Fruit fly (Drosophila melanogaster) whole organism, embryonic: ENCODE measurements around the gene Hayan.

ENCODE experiments used
- Bteb2 ChIP-seq: fragments of 200-800 bp; sonication (Bioruptor generic); optimal IDR thresholded peaks from 2 replicates; lab custom pipeline; 2016; ENCODE audit warnings: missing biosample characterization, missing genetic modification characterization
- CG10321 ChIP-seq: fragments of 200-800 bp; sonication (Bioruptor generic); IDR thresholded peaks from 2 replicates; pipeline ENCODE4 v1.3.6; 2022; ENCODE audit warnings: missing biosample characterization, missing genetic modification characterization
- CG10543 ChIP-seq: fragments of 200-800 bp; sonication (Bioruptor generic); optimal IDR thresholded peaks from 3 replicates; lab custom pipeline; 2017; ENCODE audit warnings: missing biosample characterization, mild to moderate bottlenecking, missing genetic modification characterization, moderate library complexity
- CG11456 ChIP-seq: fragments of 200-800 bp; sonication (Bioruptor generic); IDR thresholded peaks from 3 replicates; pipeline ENCODE4 v1.3.6; 2022; ENCODE audit warnings: missing biosample characterization, missing genetic modification characterization
- CG14860 ChIP-seq: fragments of 200-800 bp; sonication (Bioruptor generic); IDR thresholded peaks from 3 replicates; pipeline ENCODE4 v1.3.6; 2022; ENCODE audit warnings: missing biosample characterization, missing genetic modification characterization; ENCODE audit not compliant: partially characterized antibody
- CG14965 ChIP-seq: fragments of 200-800 bp; sonication (Bioruptor generic); optimal IDR thresholded peaks from 2 replicates; lab custom pipeline; 2016; ENCODE audit warnings: missing biosample characterization, missing genetic modification characterization, borderline replicate concordance
- CG15011 ChIP-seq: fragments of 200-800 bp; sonication (Bioruptor generic); optimal IDR thresholded peaks from 3 replicates; lab custom pipeline; 2018; ENCODE audit warnings: missing biosample characterization, mild to moderate bottlenecking, missing genetic modification characterization
- CG17829 ChIP-seq: fragments of 200-800 bp; optimal IDR thresholded peaks from 2 replicates; lab custom pipeline; 2019; ENCODE audit warnings: missing biosample characterization, mild to moderate bottlenecking, missing genetic modification characterization, moderate library complexity
- CG17912 ChIP-seq: fragments of 200-800 bp; sonication (Bioruptor generic); optimal IDR thresholded peaks from 2 replicates; lab custom pipeline; 2018; ENCODE audit warnings: missing biosample characterization, mild to moderate bottlenecking, missing genetic modification characterization
- CG18011 ChIP-seq: fragments of 200-800 bp; sonication (Bioruptor generic); optimal IDR thresholded peaks from 2 replicates; lab custom pipeline; 2017; ENCODE audit warnings: missing biosample characterization, missing genetic modification characterization, mild to moderate bottlenecking, moderate library complexity, missing genotype
- CG30020 ChIP-seq: fragments of 200-800 bp; optimal IDR thresholded peaks from 2 replicates; lab custom pipeline; 2019; ENCODE audit warnings: missing biosample characterization, mild to moderate bottlenecking, missing genetic modification characterization, moderate library complexity
- CG31441 ChIP-seq: fragments of 200-800 bp; sonication (Bioruptor generic); IDR thresholded peaks from 2 replicates; pipeline ENCODE4 v1.3.6; 2022; ENCODE audit warnings: missing biosample characterization, missing genetic modification characterization
- CG32767 ChIP-seq: fragments of 200-800 bp; sonication (Bioruptor generic); IDR thresholded peaks from 2 replicates; pipeline ENCODE4 v1.3.6; 2022; ENCODE audit warnings: missing biosample characterization, missing genetic modification characterization
- CG34422 ChIP-seq: fragments of 200-800 bp; sonication (Bioruptor generic); IDR thresholded peaks from 3 replicates; pipeline ENCODE4 v1.3.6; 2022; ENCODE audit warnings: missing biosample characterization, missing genetic modification characterization
- CG3726 ChIP-seq: fragments of 200-800 bp; sonication (Bioruptor generic); IDR thresholded peaks from 3 replicates; pipeline ENCODE4, ENCODE4 v1.3.6; 2022; ENCODE audit warnings: missing biosample characterization, missing genetic modification characterization
- CG42726 ChIP-seq: fragments of 200-800 bp; sonication (Bioruptor generic); IDR thresholded peaks from 2 replicates; pipeline ENCODE4 v1.3.6; 2022; ENCODE audit warnings: missing biosample characterization, missing genetic modification characterization; ENCODE audit not compliant: partially characterized antibody
- CG6654 ChIP-seq: fragments of 200-800 bp; sonication (Bioruptor generic); optimal IDR thresholded peaks from 2 replicates; lab custom pipeline; 2017; ENCODE audit warnings: missing biosample characterization, mild to moderate bottlenecking, missing genetic modification characterization
- CG6813 ChIP-seq: fragments of 200-800 bp; sonication (Bioruptor generic); optimal IDR thresholded peaks from 2 replicates; lab custom pipeline; 2017; ENCODE audit warnings: missing biosample characterization, missing genetic modification characterization, mild to moderate bottlenecking, moderate library complexity, missing genetic modification reagents
- CG8281 ChIP-seq: fragments of 200-800 bp; sonication (Bioruptor generic); optimal IDR thresholded peaks from 2 replicates; lab custom pipeline; 2018; ENCODE audit warnings: missing biosample characterization, mild to moderate bottlenecking, missing genetic modification characterization, moderate library complexity
- CG8290 ChIP-seq, 3 experiments: fragments of 200-800 bp; sonication (Bioruptor generic); optimal IDR thresholded peaks; 2 replicates each; lab custom pipeline; 2016 to 2019; ENCODE audit warnings: missing biosample characterization in 3 of 3, missing genetic modification characterization in 3 of 3, mild to moderate bottlenecking in 2 of 3, moderate library complexity in 1 of 3
- CG9609 ChIP-seq: fragments of 200-800 bp; sonication (Bioruptor generic); optimal IDR thresholded peaks from 3 replicates; lab custom pipeline; 2016; ENCODE audit warnings: missing biosample characterization, missing genetic modification characterization
- Dek ChIP-seq: fragments of 200-800 bp; sonication (Bioruptor generic); optimal IDR thresholded peaks from 3 replicates; lab custom pipeline; 2019; ENCODE audit warnings: missing biosample characterization, mild to moderate bottlenecking, missing genetic modification characterization, moderate library complexity
- E2f2 ChIP-seq: fragments of 200-800 bp; sonication (Bioruptor generic); IDR thresholded peaks from 2 replicates; pipeline ENCODE4 v1.3.6; 2022; ENCODE audit warnings: missing biosample characterization, missing genetic modification characterization
- Hr39 ChIP-seq: fragments of >200 bp; optimal IDR thresholded peaks from 2 replicates; lab custom pipeline; 2017
- Opbp ChIP-seq: fragments of 200-800 bp; sonication (Bioruptor generic); IDR thresholded peaks from 3 replicates; pipeline ENCODE4 v1.3.6; 2022; ENCODE audit warnings: missing biosample characterization, missing genetic modification characterization; ENCODE audit not compliant: partially characterized antibody
- Pdp1 ChIP-seq, 2 experiments: fragments of 200-800 bp; sonication (Bioruptor generic); optimal IDR thresholded peaks; 3 replicates each; lab custom pipeline; 2016; ENCODE audit warnings: missing biosample characterization in 2 of 2, missing genetic modification characterization in 2 of 2, mild to moderate bottlenecking in 1 of 2, moderate library complexity in 1 of 2
- Rfx ChIP-seq: fragments of 200-800 bp; sonication (Bioruptor generic); IDR thresholded peaks from 2 replicates; pipeline ENCODE4 v1.3.6; 2022; ENCODE audit warnings: missing biosample characterization, missing genetic modification characterization
- Sry-β ChIP-seq: fragments of 200-800 bp; sonication (Bioruptor generic); optimal IDR thresholded peaks from 2 replicates; lab custom pipeline; 2018; ENCODE audit warnings: missing biosample characterization, mild to moderate bottlenecking, missing genetic modification characterization, moderate library complexity
- Sry-δ ChIP-seq: fragments of 200-800 bp; sonication (Bioruptor generic); optimal IDR thresholded peaks from 2 replicates; lab custom pipeline; 2016; ENCODE audit warnings: missing biosample characterization, missing genetic modification characterization
- Tbp ChIP-seq: fragments of >200 bp; optimal IDR thresholded peaks from 2 replicates; lab custom pipeline; 2018; ENCODE audit warnings: missing biosample characterization, missing genetic modification characterization
- Xbp1 ChIP-seq: fragments of 200-800 bp; sonication (Bioruptor generic); optimal IDR thresholded peaks from 3 replicates; lab custom pipeline; 2016; ENCODE audit warnings: missing biosample characterization, mild to moderate bottlenecking, missing genetic modification characterization
- ap ChIP-seq: fragments of 200-800 bp; sonication (Bioruptor generic); IDR thresholded peaks from 2 replicates; pipeline ENCODE4 v1.3.6; 2022; ENCODE audit warnings: missing biosample characterization, missing genetic modification characterization
- cad ChIP-seq: fragments of >200 bp; optimal IDR thresholded peaks from 2 replicates; lab custom pipeline; 2017; ENCODE audit warnings: missing biosample characterization, missing genetic modification characterization
- crol ChIP-seq: fragments of 200-800 bp; sonication (Bioruptor generic); IDR thresholded peaks from 2 replicates; pipeline ENCODE4 v1.3.6; 2022; ENCODE audit warnings: missing biosample characterization, missing genetic modification characterization
- crp ChIP-seq, 2 experiments: fragments of 200-800 bp; sonication (Bioruptor generic); optimal IDR thresholded peaks; 2 replicates in 1 of 2; 3 replicates in 1 of 2; lab custom pipeline; 2017; ENCODE audit warnings: missing biosample characterization in 2 of 2, missing genetic modification characterization in 2 of 2, mild to moderate bottlenecking in 1 of 2, moderate library complexity in 1 of 2
- esg ChIP-seq: fragments of 200-800 bp; sonication (Bioruptor generic); conservative IDR thresholded peaks from 2 replicates; pipeline ENCODE4 v1.3.6; 2022; ENCODE audit warnings: missing biosample characterization, missing genetic modification characterization
- gro ChIP-seq: fragments of 200-800 bp; sonication (Bioruptor generic); optimal IDR thresholded peaks from 2 replicates; lab custom pipeline; 2016; ENCODE audit warnings: missing biosample characterization, missing genetic modification characterization
- nom ChIP-seq: fragments of 200-800 bp; sonication (Bioruptor generic); optimal IDR thresholded peaks from 2 replicates; lab custom pipeline; 2017; ENCODE audit warnings: missing biosample characterization, missing genetic modification characterization, mild to moderate bottlenecking, moderate library complexity, missing genetic modification reagents
- pb ChIP-seq: fragments of 200-800 bp; sonication (Bioruptor generic); optimal IDR thresholded peaks from 3 replicates; lab custom pipeline; 2016; ENCODE audit warnings: missing biosample characterization, missing genetic modification characterization
- peb ChIP-seq: fragments of 200-800 bp; sonication (Bioruptor generic); IDR thresholded peaks from 2 replicates; pipeline ENCODE4 v1.3.6; 2022; ENCODE audit warnings: missing biosample characterization, missing genetic modification characterization
- pho ChIP-seq: fragments of 200-800 bp; sonication (Bioruptor generic); optimal IDR thresholded peaks from 2 replicates; lab custom pipeline; 2016; ENCODE audit warnings: missing biosample characterization, missing genetic modification characterization
- phol ChIP-seq: fragments of 200-800 bp; sonication (Bioruptor generic); optimal IDR thresholded peaks from 3 replicates; lab custom pipeline; 2018; ENCODE audit warnings: missing biosample characterization, mild to moderate bottlenecking, missing genetic modification characterization, moderate library complexity
- pum ChIP-seq: fragments of 200-800 bp; sonication (Bioruptor generic); optimal IDR thresholded peaks from 2 replicates; lab custom pipeline; 2016; ENCODE audit warnings: missing biosample characterization, missing genetic modification characterization
- sc ChIP-seq, 3 experiments: fragments of >200 bp in 2 of 3; fragments of 200-800 bp in 1 of 3; sonication (Bioruptor generic) in 1 of 3; optimal IDR thresholded peaks; 2 replicates in 2 of 3; 3 replicates in 1 of 3; lab custom pipeline; 2017; ENCODE audit warnings: mild to moderate bottlenecking in 1 of 3, missing biosample characterization in 1 of 3, missing genetic modification characterization in 1 of 3, missing genetic modification reagents in 1 of 3
- schlank ChIP-seq: fragments of 200-800 bp; sonication (Bioruptor generic); optimal IDR thresholded peaks from 2 replicates; lab custom pipeline; 2018; ENCODE audit warnings: missing biosample characterization, mild to moderate bottlenecking, missing genetic modification characterization
- sim ChIP-seq: fragments of 200-800 bp; sonication (Bioruptor generic); IDR thresholded peaks from 2 replicates; pipeline ENCODE4 v1.3.6; 2022; ENCODE audit warnings: missing biosample characterization, missing genetic modification characterization
- slou ChIP-seq: fragments of 200-800 bp; sonication (Bioruptor generic); optimal IDR thresholded peaks from 3 replicates; lab custom pipeline; 2016; ENCODE audit warnings: missing biosample characterization, missing genetic modification characterization
- sqz ChIP-seq: fragments of 200-800 bp; sonication (Bioruptor generic); optimal IDR thresholded peaks from 3 replicates; lab custom pipeline; 2018; ENCODE audit warnings: missing biosample characterization, mild to moderate bottlenecking, missing genetic modification characterization
- wek ChIP-seq: fragments of 200-800 bp; sonication (Bioruptor generic); optimal IDR thresholded peaks from 3 replicates; lab custom pipeline; 2018; ENCODE audit warnings: missing biosample characterization, mild to moderate bottlenecking, missing genetic modification characterization, moderate library complexity

Gene Hayan

DNA sequence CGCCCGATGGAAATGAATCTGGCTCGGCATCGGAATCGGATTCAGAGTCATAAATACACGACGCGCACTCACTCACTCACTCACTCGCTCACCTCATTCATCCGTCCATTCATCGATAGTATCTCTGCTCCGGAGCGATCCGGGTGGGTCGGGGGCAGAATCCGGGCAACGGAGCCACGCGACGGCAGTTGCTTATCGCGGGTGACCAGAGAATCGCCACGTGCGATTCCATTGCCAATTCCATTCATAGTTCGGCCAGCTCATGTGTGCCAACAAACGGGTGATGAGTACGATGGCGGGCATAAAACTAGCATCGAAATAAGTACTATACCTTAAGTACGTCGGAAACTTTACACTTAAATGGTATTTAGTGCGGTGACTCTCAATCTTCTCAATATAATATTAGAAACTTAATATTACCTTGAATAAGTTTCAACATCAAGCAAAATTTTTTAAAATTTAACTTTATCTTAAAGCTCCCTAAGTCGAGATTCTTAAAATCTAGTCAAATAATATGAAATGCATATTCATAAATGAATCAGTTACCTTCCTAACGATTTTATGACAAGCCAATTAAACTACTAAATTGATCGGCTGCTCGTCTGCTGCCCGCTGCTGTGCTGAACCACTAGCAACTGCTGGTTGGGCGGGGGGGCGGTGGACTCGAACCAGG, 41.2 kb upstream of the Hayan start (continued):
- TF ChIP-seq Bteb2 (GFP tag; lab: Kevin White, UChicago) (no peak), crol (0 out of 2 replicates have a peak, but pooled peaks have one; percentile 10), Tbp (GFP tag; lab: Kevin White, UChicago) (no peak), CG42726 (GFP tag; lab: Robert Waterston, UW) (no peak), CG34422 (GFP tag; lab: Robert Waterston, UW) (no peak), crp (GFP tag; optimal IDR thresholded peaks at IDR 0.05; lab: Kevin White, UChicago) (no peak), Pdp1 (GFP tag; optimal IDR thresholded peaks at IDR 0.05; lab: Kevin White, UChicago) (no peak), CG17829 (tag; lab: Kevin White, UChicago) (peak; percentile 59), Xbp1 (GFP tag; lab: Kevin White, UChicago) (no peak), gro (no peak), wek (GFP tag; lab: Kevin White, UChicago) (no peak), CG14860 (GFP tag; lab: Robert Waterston, UW) (no peak), pb (GFP tag; lab: Kevin White, UChicago) (no peak), pho (GFP tag; lab: Kevin White, UChicago) (no peak), Hr39 (no peak), CG6654 (GFP tag; lab: Kevin White, UChicago) (peak; percentile 5), CG18011 (no peak), sqz (peak; percentile 29), CG8281 (tag; lab: Kevin White, UChicago) (no peak), phol (peak; percentile 71), CG14965 (GFP tag; lab: Kevin White, UChicago) (no peak), sc (optimal IDR thresholded peaks at IDR 0.05; lab: Kevin White, UChicago) (no peak), sc (GFP tag; optimal IDR thresholded peaks at IDR 0.05; lab: Kevin White, UChicago) (peak; percentile 44), schlank (no peak), CG3726 (GFP tag; lab: Robert Waterston, UW) (no peak), CG15011 (GFP tag; lab: Kevin White, UChicago) (peak; percentile 16), pum (GFP tag; lab: Kevin White, UChicago) (no peak), CG10543 (GFP tag; lab: Kevin White, UChicago) (no peak), CG32767 (GFP tag; lab: Robert Waterston, UW) (0 out of 2 replicates have a peak, but pooled peaks have one; percentile 11), CG30020 (tag; lab: Kevin White, UChicago) (peak; percentile 10), CG11456 (peak; percentile 10; the same call in 1 of the 3 replicates), Sry-β (no peak), CG17912 (GFP tag; lab: Kevin White, UChicago) (no peak), peb (GFP tag; lab: Robert Waterston, UW) (no peak), Dek (tag; lab: Kevin White, UChicago) (no peak), cad (GFP tag; lab: Kevin White, UChicago) (no peak), CG10321 (GFP tag; lab: Robert Waterston, UW) (no peak), ap (GFP tag; lab: Robert Waterston, UW) (no peak), slou (GFP tag; lab: Kevin White, UChicago) (no peak), nom (GFP tag; lab: Kevin White, UChicago) (no peak), CG8290 (GFP tag; optimal IDR thresholded peaks at IDR 0.05; lab: Kevin White, UChicago) (no peak), CG8290 (tag; optimal IDR thresholded peaks at IDR 0.05; lab: Kevin White, UChicago) (no peak), CG9609 (GFP tag; lab: Kevin White, UChicago) (no peak), E2f2 (GFP tag; lab: Robert Waterston, UW) (no peak), CG6813 (GFP tag; lab: Kevin White, UChicago) (peak; percentile 2), CG31441 (GFP tag; lab: Robert Waterston, UW) (peak; percentile 62), Rfx (GFP tag; lab: Robert Waterston, UW) (no peak), sim (GFP tag; lab: Robert Waterston, UW) (no peak), esg (GFP tag; lab: Robert Waterston, UW) (peak; percentile 7; the same call in 1 of the 2 replicates), Sry-δ (GFP tag; lab: Kevin White, UChicago) (no peak), Opbp (GFP tag; lab: Robert Waterston, UW) (no peak)
